Fruit fly (Drosophila melanogaster): ENCODE measurements around the gene CG33270.

dm6 chr3L:11578847-11579246, 424 bp upstream of the CG33270 start:
- no peak for TF ChIP-seq scrt (GFP tag; optimal IDR thresholded peaks at IDR 0.05)
- no peak for TF ChIP-seq chn (GFP tag; optimal IDR thresholded peaks at IDR 0.05)
- TF ChIP-seq CG2889 (GFP tag; IDR thresholded peaks at IDR 0.05): no peak
- TF ChIP-seq Dp (GFP tag; optimal IDR thresholded peaks at IDR 0.05): no peak
- no peak for TF ChIP-seq CG1603 (tag; optimal IDR thresholded peaks at IDR 0.05)

All from whole organism, embryonic.